Fruit fly (Drosophila melanogaster) whole organism, prepupa: ENCODE results near the gene RluA-1.
A peak's percentile ranks its signal among the peaks of the same experiment; 100 is the strongest.

Experiments used
- CG10631 ChIP-seq: fragments of 200-800 bp; sonication (Bioruptor generic); optimal IDR thresholded peaks from 2 replicates; lab custom pipeline; 2016; ENCODE audit warnings: missing biosample characterization, missing genetic modification characterization
- CG10669 ChIP-seq: fragments of 200-800 bp; sonication (Bioruptor generic); optimal IDR thresholded peaks from 3 replicates; lab custom pipeline; 2018; ENCODE audit warnings: missing biosample characterization, mild to moderate bottlenecking, missing genetic modification characterization, moderate library complexity
- CG11762 ChIP-seq: fragments of 200-800 bp; sonication (Bioruptor generic); optimal IDR thresholded peaks from 3 replicates; lab custom pipeline; 2016; ENCODE audit warnings: missing biosample characterization, missing genetic modification characterization; ENCODE audit not compliant: insufficient read depth
- CG11902 ChIP-seq: fragments of 200-800 bp; sonication (Bioruptor generic); optimal IDR thresholded peaks from 3 replicates; lab custom pipeline; 2016; ENCODE audit warnings: missing biosample characterization, missing genetic modification characterization
- CG15336 ChIP-seq: fragments of 200-800 bp; sonication (Bioruptor generic); IDR thresholded peaks from 2 replicates; pipeline ENCODE4 v1.3.6; 2022; ENCODE audit warnings: missing biosample characterization, missing genetic modification characterization
- CG1621 ChIP-seq: fragments of 200-800 bp; sonication (Bioruptor generic); optimal IDR thresholded peaks from 3 replicates; lab custom pipeline; 2018; ENCODE audit warnings: missing biosample characterization, mild to moderate bottlenecking, missing genetic modification characterization
- CG3032 ChIP-seq: fragments of 200-800 bp; optimal IDR thresholded peaks from 2 replicates; lab custom pipeline; 2019; ENCODE audit warnings: missing biosample characterization, mild to moderate bottlenecking, missing genetic modification characterization, moderate library complexity
- CG32006 ChIP-seq: fragments of 200-800 bp; sonication (Bioruptor generic); optimal IDR thresholded peaks from 3 replicates; lab custom pipeline; 2017; ENCODE audit warnings: missing biosample characterization, mild to moderate bottlenecking, missing genetic modification characterization
- CG3919 ChIP-seq: fragments of 200-800 bp; sonication (Bioruptor generic); optimal IDR thresholded peaks from 3 replicates; lab custom pipeline; 2016; ENCODE audit warnings: missing biosample characterization, missing genetic modification characterization
- CG4318 ChIP-seq: fragments of 200-800 bp; sonication (Bioruptor generic); optimal IDR thresholded peaks from 3 replicates; lab custom pipeline; 2017; ENCODE audit warnings: missing biosample characterization, mild to moderate bottlenecking, missing genetic modification characterization
- CG6163 ChIP-seq: fragments of 200-800 bp; sonication (Bioruptor generic); IDR thresholded peaks from 3 replicates; pipeline ENCODE4 v1.3.6; 2022; ENCODE audit warnings: missing biosample characterization, missing genetic modification characterization
- CG6792 ChIP-seq: fragments of 200-800 bp; sonication (Bioruptor generic); optimal IDR thresholded peaks from 3 replicates; lab custom pipeline; 2016; ENCODE audit warnings: missing biosample characterization, missing genetic modification characterization
- CG6808 ChIP-seq: fragments of 200-800 bp; sonication (Bioruptor generic); optimal IDR thresholded peaks from 3 replicates; lab custom pipeline; 2017; ENCODE audit warnings: missing biosample characterization, missing genetic modification characterization, mild to moderate bottlenecking, moderate library complexity, missing genetic modification reagents
- CG6854 ChIP-seq: fragments of 200-800 bp; sonication (Bioruptor generic); optimal IDR thresholded peaks from 2 replicates; lab custom pipeline; 2017; ENCODE audit warnings: missing biosample characterization, mild to moderate bottlenecking, missing genetic modification characterization
- CG7368 ChIP-seq: fragments of 200-800 bp; sonication (Bioruptor generic); optimal IDR thresholded peaks from 3 replicates; lab custom pipeline; 2016; ENCODE audit warnings: missing biosample characterization, missing genetic modification characterization
- CG8119 ChIP-seq: fragments of 200-800 bp; sonication (Bioruptor generic); IDR thresholded peaks from 3 replicates; pipeline ENCODE4 v1.3.6; 2022; ENCODE audit warnings: missing biosample characterization, missing genetic modification characterization
- CG8319 ChIP-seq: fragments of 200-800 bp; sonication (Bioruptor generic); optimal IDR thresholded peaks from 3 replicates; lab custom pipeline; 2016; ENCODE audit warnings: missing biosample characterization, missing genetic modification characterization
- CG8632 ChIP-seq: fragments of 200-800 bp; sonication (Bioruptor generic); optimal IDR thresholded peaks from 3 replicates; lab custom pipeline; 2016; ENCODE audit warnings: missing biosample characterization, missing genetic modification characterization
- CG9139 ChIP-seq: fragments of 200-800 bp; sonication (Bioruptor generic); optimal IDR thresholded peaks from 3 replicates; lab custom pipeline; 2017; ENCODE audit warnings: missing biosample characterization, mild to moderate bottlenecking, missing genetic modification characterization
- Eip75B ChIP-seq: fragments of 200-800 bp; sonication (Bioruptor generic); optimal IDR thresholded peaks from 3 replicates; lab custom pipeline; 2016; ENCODE audit warnings: missing biosample characterization, missing genetic modification characterization
- Eip78C ChIP-seq: fragments of 200-800 bp; sonication (Bioruptor generic); peaks from one replicate; lab custom pipeline; 2016; ENCODE audit warnings: missing biosample characterization, missing genetic modification characterization
- Eip93F ChIP-seq: fragments of 200-800 bp; sonication (Bioruptor generic); optimal IDR thresholded peaks from 2 replicates; lab custom pipeline; 2016; ENCODE audit warnings: missing biosample characterization, mild to moderate bottlenecking, missing genetic modification characterization
- Ets21C ChIP-seq: fragments of 200-800 bp; sonication (Bioruptor generic); optimal IDR thresholded peaks from 3 replicates; lab custom pipeline; 2016; ENCODE audit warnings: missing biosample characterization, missing genetic modification characterization
- Gug ChIP-seq: fragments of 200-800 bp; sonication (Bioruptor generic); IDR thresholded peaks from 2 replicates; pipeline ENCODE4 v1.3.6; 2022; ENCODE audit warnings: missing biosample characterization, missing genetic modification characterization
- Hr39 ChIP-seq: fragments of 200-800 bp; sonication (Bioruptor generic); optimal IDR thresholded peaks from 2 replicates; lab custom pipeline; 2016; ENCODE audit warnings: missing biosample characterization, missing genetic modification characterization
- Hr4 ChIP-seq: fragments of 200-800 bp; sonication (Bioruptor generic); optimal IDR thresholded peaks from 3 replicates; lab custom pipeline; 2016; ENCODE audit warnings: missing biosample characterization, missing genetic modification characterization
- Lpt ChIP-seq: fragments of 200-800 bp; sonication (Bioruptor generic); optimal IDR thresholded peaks from 3 replicates; lab custom pipeline; 2016; ENCODE audit warnings: missing biosample characterization, missing genetic modification characterization
- Met ChIP-seq: fragments of 200-800 bp; sonication (Bioruptor generic); optimal IDR thresholded peaks from 3 replicates; lab custom pipeline; 2016; ENCODE audit warnings: missing biosample characterization, missing genetic modification characterization
- OdsH ChIP-seq: fragments of 200-800 bp; sonication (Bioruptor generic); optimal IDR thresholded peaks from 3 replicates; lab custom pipeline; 2016; ENCODE audit warnings: missing biosample characterization, missing genetic modification characterization
- Sox102F ChIP-seq: fragments of 200-800 bp; sonication (Bioruptor generic); optimal IDR thresholded peaks from 2 replicates; lab custom pipeline; 2016; ENCODE audit warnings: missing biosample characterization, mild to moderate bottlenecking, missing genetic modification characterization
- Sox14 ChIP-seq: fragments of 200-800 bp; sonication (Bioruptor generic); optimal IDR thresholded peaks from 3 replicates; lab custom pipeline; 2016; ENCODE audit warnings: missing biosample characterization, missing genetic modification characterization
- Sox15 ChIP-seq: fragments of 200-800 bp; sonication (Bioruptor generic); optimal IDR thresholded peaks from 3 replicates; lab custom pipeline; 2016; ENCODE audit warnings: missing biosample characterization, missing genetic modification characterization
- achi ChIP-seq: fragments of 200-800 bp; sonication (Bioruptor generic); optimal IDR thresholded peaks from 3 replicates; lab custom pipeline; 2016; ENCODE audit warnings: missing biosample characterization, missing genetic modification characterization
- acj6 ChIP-seq: fragments of 200-800 bp; sonication (Bioruptor generic); optimal IDR thresholded peaks from 3 replicates; lab custom pipeline; 2016; ENCODE audit warnings: missing biosample characterization, missing genetic modification characterization
- cyc ChIP-seq: fragments of 200-800 bp; sonication (Bioruptor generic); optimal IDR thresholded peaks from 3 replicates; lab custom pipeline; 2016; ENCODE audit warnings: missing biosample characterization, missing genetic modification characterization
- eg ChIP-seq: fragments of 200-800 bp; sonication (Bioruptor generic); IDR thresholded peaks from 3 replicates; pipeline ENCODE4 v1.3.6; 2022; ENCODE audit warnings: missing biosample characterization, missing genetic modification characterization
- esn ChIP-seq: fragments of 200-800 bp; sonication (Bioruptor generic); optimal IDR thresholded peaks from 2 replicates; lab custom pipeline; 2016; ENCODE audit warnings: missing biosample characterization, mild to moderate bottlenecking, missing genetic modification characterization, moderate library complexity
- fd59A ChIP-seq: fragments of 200-800 bp; sonication (Bioruptor generic); optimal IDR thresholded peaks from 2 replicates; lab custom pipeline; 2017; ENCODE audit warnings: missing biosample characterization, mild to moderate bottlenecking, missing genetic modification characterization, missing genetic modification reagents
- fkh ChIP-seq: fragments of 200-800 bp; sonication (Bioruptor generic); optimal IDR thresholded peaks from 3 replicates; lab custom pipeline; 2017; ENCODE audit warnings: missing biosample characterization, mild to moderate bottlenecking, missing genetic modification characterization, moderate library complexity
- net ChIP-seq: fragments of 200-800 bp; sonication (Bioruptor generic); optimal IDR thresholded peaks from 3 replicates; lab custom pipeline; 2016; ENCODE audit warnings: missing biosample characterization, missing genetic modification characterization
- pdm3 ChIP-seq: fragments of 200-800 bp; sonication (Bioruptor generic); optimal IDR thresholded peaks from 3 replicates; lab custom pipeline; 2016; ENCODE audit warnings: missing biosample characterization, missing genetic modification characterization
- ss ChIP-seq, 2 experiments: fragments of 200-800 bp; sonication (Bioruptor generic); optimal IDR thresholded peaks; 2 replicates in 1 of 2; 3 replicates in 1 of 2; lab custom pipeline; 2017 to 2018; ENCODE audit warnings: mild to moderate bottlenecking in 2 of 2, missing biosample characterization in 2 of 2, missing genetic modification characterization in 2 of 2, moderate library complexity in 1 of 2
- svp ChIP-seq: fragments of 200-800 bp; sonication (Bioruptor generic); peaks from one replicate; lab custom pipeline; 2016; ENCODE audit warnings: missing biosample characterization, missing genetic modification characterization
- vri ChIP-seq: fragments of 200-800 bp; sonication (Bioruptor generic); optimal IDR thresholded peaks from 3 replicates; lab custom pipeline; 2016; ENCODE audit warnings: missing biosample characterization, mild to moderate bottlenecking, missing genetic modification characterization

RluA-1 gene

DNA sequence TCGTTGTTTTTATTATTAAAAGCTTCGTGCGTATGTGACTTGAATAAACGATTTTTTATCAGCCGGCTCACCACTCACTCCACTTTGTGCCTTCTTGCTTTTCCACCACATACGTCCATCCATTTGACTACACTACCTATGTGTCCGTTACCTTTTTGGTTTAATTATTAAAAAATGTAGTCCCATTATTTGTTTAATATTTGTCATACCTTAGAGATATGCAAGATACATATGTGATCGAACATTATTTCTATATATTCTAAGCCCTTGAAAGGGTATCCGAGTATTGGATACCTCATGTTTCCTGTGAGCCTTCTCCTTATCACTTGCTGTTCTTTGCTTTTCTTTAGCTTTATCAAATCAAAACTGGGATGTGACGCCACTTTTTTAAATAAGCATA, 45.1 kb upstream of the RluA-1 start (continued):
- TF ChIP-seq svp (GFP tag; lab: Kevin White, UChicago) (peak; percentile 96), CG10631 (peak; percentile 76), Hr39 (peak; percentile 91), CG6163 (GFP tag; lab: Robert Waterston, UW) (peak; percentile 89), achi (peak; percentile 83), net (GFP tag; lab: Kevin White, UChicago) (peak; percentile 81), CG6792 (GFP tag; lab: Kevin White, UChicago) (peak; percentile 91), Sox14 (GFP tag; lab: Kevin White, UChicago) (peak; percentile 91), OdsH (GFP tag; lab: Kevin White, UChicago) (peak; percentile 85), ss (GFP tag; optimal IDR thresholded peaks at IDR 0.05; lab: Kevin White, UChicago) (peak; percentile 71 to 84), Gug (GFP tag; lab: Robert Waterston, UW) (peak; percentile 63), CG11762 (peak; percentile 63)

DNA sequence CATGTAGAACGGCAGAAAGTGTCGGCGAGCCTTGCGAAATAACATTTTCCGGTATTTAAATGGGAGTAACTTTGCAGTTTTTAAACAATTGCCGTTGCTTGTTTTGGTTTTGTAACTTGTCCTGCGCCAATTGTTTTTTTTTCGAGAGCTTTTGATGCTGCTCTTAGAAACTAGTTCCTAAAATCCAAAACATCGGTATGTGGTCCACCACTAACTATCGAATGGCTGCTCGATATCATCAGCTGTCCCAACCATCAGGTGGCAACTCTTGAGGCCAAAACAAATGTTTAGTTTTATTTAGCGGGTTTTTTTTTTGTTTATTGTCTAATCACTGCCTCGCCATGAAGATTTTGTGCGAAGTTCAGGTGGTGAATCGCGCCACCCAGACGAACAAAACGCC, 42.9 kb upstream of the RluA-1 start, which contains the start of the genes Fatp1 and Lrr47:
TSS of gene Fatp1 (minus strand) at position 134 of the 400 bp plus-strand sequence.
TSS of gene Lrr47 (plus strand) at position 251 of the 400 bp plus-strand sequence.
- TF ChIP-seq Eip78C (GFP tag; lab: Kevin White, UChicago) (peak; percentile 1), Eip93F (no peak), CG6163 (GFP tag; lab: Robert Waterston, UW) (peak; percentile 27; the same call in 2 of the 3 replicates), CG3919 (no peak), Lpt (GFP tag; lab: Kevin White, UChicago) (no peak), svp (GFP tag; lab: Kevin White, UChicago) (no peak), fkh (GFP tag; lab: Kevin White, UChicago) (peak; percentile 36), esn (peak; percentile 0)
- TF ChIP-seq, all 60 proteins: peak for 4

DNA sequence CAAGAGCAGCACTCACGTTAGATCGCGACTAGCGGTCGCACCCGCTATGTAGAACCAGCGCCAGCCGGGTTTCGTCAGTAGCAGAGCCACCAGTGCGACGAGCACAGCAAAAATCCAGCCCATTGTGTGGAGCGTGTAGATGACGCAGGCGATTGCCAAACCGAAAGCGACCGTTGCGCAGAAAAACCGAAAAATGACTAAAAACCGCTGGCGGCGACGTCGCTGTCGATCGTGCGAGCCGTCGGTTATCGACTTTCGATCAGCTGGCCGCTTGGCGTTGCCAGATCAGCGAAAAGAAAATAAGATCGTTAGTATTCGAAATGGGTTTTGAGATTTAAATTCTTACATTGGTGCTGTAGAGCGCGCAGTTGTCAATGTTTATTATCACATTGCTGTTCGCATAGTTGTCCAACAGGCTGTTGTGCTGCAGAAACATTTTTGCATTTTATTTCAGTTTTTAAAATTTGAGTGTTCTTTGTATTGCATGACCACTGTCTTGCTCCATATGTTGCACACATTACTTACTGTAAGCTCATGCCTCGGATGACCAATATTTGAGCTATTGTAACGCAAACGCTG, 42.4 kb upstream of the RluA-1 start:
- TF ChIP-seq CG15336: peak; percentile 37; the same call in 1 of the 2 replicates
- TF ChIP-seq Sox15 (GFP tag; lab: Kevin White, UChicago): peak; percentile 43
- TF ChIP-seq CG6792 (GFP tag; lab: Kevin White, UChicago): no peak
- peak; percentile 60 for TF ChIP-seq Hr4 (GFP tag; lab: Kevin White, UChicago)
- TF ChIP-seq Sox102F (GFP tag; lab: Kevin White, UChicago): no peak
- peak; percentile 42 for TF ChIP-seq Eip93F
- no peak for TF ChIP-seq Ets21C
- TF ChIP-seq net (GFP tag; lab: Kevin White, UChicago): peak; percentile 32
- peak; percentile 18 for TF ChIP-seq Met (GFP tag; lab: Kevin White, UChicago)
- peak; percentile 46 for TF ChIP-seq esn
- TF ChIP-seq Eip75B (GFP tag; lab: Kevin White, UChicago): peak; percentile 37
- peak; percentile 71; the same call in 2 of the 3 replicates for TF ChIP-seq eg
- TF ChIP-seq OdsH (GFP tag; lab: Kevin White, UChicago): peak; percentile 42
- TF ChIP-seq CG6854: peak; percentile 81
- TF ChIP-seq CG7368 (GFP tag; lab: Kevin White, UChicago): peak; percentile 61
- no peak; the same call in 2 of the 3 replicates for TF ChIP-seq CG8119 (GFP tag; lab: Robert Waterston, UW)
- TF ChIP-seq CG4318 (GFP tag; lab: Kevin White, UChicago): no peak
- TF ChIP-seq CG6808 (GFP tag; lab: Kevin White, UChicago): peak; percentile 29
- TF ChIP-seq ss (GFP tag; optimal IDR thresholded peaks at IDR 0.05; lab: Kevin White, UChicago): peak; percentile 43 to 51
- TF ChIP-seq cyc (GFP tag; lab: Kevin White, UChicago): peak; percentile 42
- peak; percentile 21 for TF ChIP-seq CG32006 (GFP tag; lab: Kevin White, UChicago)
- TF ChIP-seq CG8319: peak; percentile 17
- no peak for TF ChIP-seq fd59A
- TF ChIP-seq CG1621 (tag; lab: Kevin White, UChicago): peak; percentile 18
- TF ChIP-seq CG3032 (tag; lab: Kevin White, UChicago): no peak
- TF ChIP-seq vri (GFP tag; lab: Kevin White, UChicago): peak; percentile 11
- TF ChIP-seq CG6163 (GFP tag; lab: Robert Waterston, UW): peak; percentile 30; the same call in 1 of the 3 replicates
- TF ChIP-seq CG11762: peak; percentile 21
- peak; percentile 34 for TF ChIP-seq pdm3 (GFP tag; lab: Kevin White, UChicago)
- TF ChIP-seq fkh (GFP tag; lab: Kevin White, UChicago): no peak
- peak; percentile 58 for TF ChIP-seq Eip78C (GFP tag; lab: Kevin White, UChicago)
- no peak for TF ChIP-seq Gug (GFP tag; lab: Robert Waterston, UW)
- TF ChIP-seq CG9139: peak; percentile 26
- TF ChIP-seq Lpt (GFP tag; lab: Kevin White, UChicago): peak; percentile 31
- peak; percentile 79 for TF ChIP-seq svp (GFP tag; lab: Kevin White, UChicago)
- no peak for TF ChIP-seq CG11902 (GFP tag; lab: Kevin White, UChicago)
- peak; percentile 51 for TF ChIP-seq acj6 (GFP tag; lab: Kevin White, UChicago)
- TF ChIP-seq CG10669 (GFP tag; lab: Kevin White, UChicago): peak; percentile 16
- peak; percentile 63 for TF ChIP-seq CG3919
- no peak for TF ChIP-seq CG8632 (GFP tag; lab: Kevin White, UChicago)
